Fruit fly (Drosophila melanogaster) whole organism, pupa: Measurements from ENCODE around the gene Ire1.

ENCODE experiments used
- CG10348 ChIP-seq: fragments of 200-800 bp; sonication (Bioruptor generic); IDR thresholded peaks from 2 replicates; pipeline ENCODE4 v1.3.6; 2022; ENCODE audit warnings: missing biosample characterization, missing genetic modification characterization
- CG12605 ChIP-seq: fragments of 200-800 bp; sonication (Bioruptor generic); IDR thresholded peaks from 2 replicates; pipeline ENCODE4 v1.3.6; 2022; ENCODE audit warnings: missing biosample characterization, missing genetic modification characterization
- CG13204 ChIP-seq: fragments of 200-800 bp; sonication (Bioruptor generic); optimal IDR thresholded peaks from 2 replicates; lab custom pipeline; 2018; ENCODE audit warnings: missing biosample characterization, mild to moderate bottlenecking, missing genetic modification characterization, moderate library complexity
- CG14655 ChIP-seq: fragments of 200-800 bp; sonication (Bioruptor generic); optimal IDR thresholded peaks from 3 replicates; lab custom pipeline; 2017; ENCODE audit warnings: mild to moderate bottlenecking, missing biosample characterization, missing genetic modification reagents, missing genetic modification characterization
- CG15710 ChIP-seq: fragments of 200-800 bp; sonication (Bioruptor generic); optimal IDR thresholded peaks from 2 replicates; lab custom pipeline; 2018; ENCODE audit warnings: missing biosample characterization, mild to moderate bottlenecking, missing genetic modification characterization, moderate library complexity
- CG17806 ChIP-seq: fragments of 200-800 bp; sonication (Bioruptor generic); optimal IDR thresholded peaks from 2 replicates; lab custom pipeline; 2018; ENCODE audit warnings: missing biosample characterization, mild to moderate bottlenecking, missing genetic modification characterization, moderate library complexity
- CG32121 ChIP-seq: fragments of 200-800 bp; sonication (Bioruptor generic); IDR thresholded peaks from 2 replicates; pipeline ENCODE4 v1.3.6; 2022; ENCODE audit warnings: missing biosample characterization, missing genetic modification characterization
- CG34367 ChIP-seq: fragments of 200-800 bp; sonication (Bioruptor generic); optimal IDR thresholded peaks from 2 replicates; lab custom pipeline; 2018; ENCODE audit warnings: missing biosample characterization, mild to moderate bottlenecking, missing genetic modification characterization
- CG4496 ChIP-seq: fragments of 200-800 bp; sonication (Bioruptor generic); IDR thresholded peaks from 3 replicates; pipeline ENCODE4 v1.3.6; 2022; ENCODE audit warnings: missing biosample characterization, missing genetic modification characterization
- CG8159 ChIP-seq: fragments of 200-800 bp; sonication (Bioruptor generic); optimal IDR thresholded peaks from 3 replicates; lab custom pipeline; 2018; ENCODE audit warnings: missing biosample characterization, mild to moderate bottlenecking, missing genetic modification characterization, moderate library complexity
- CG8301 ChIP-seq: fragments of 200-800 bp; sonication (Bioruptor generic); optimal IDR thresholded peaks from 2 replicates; lab custom pipeline; 2018; ENCODE audit warnings: missing biosample characterization, mild to moderate bottlenecking, missing genetic modification characterization
- CG9948 ChIP-seq: fragments of 200-800 bp; sonication (Bioruptor generic); optimal IDR thresholded peaks from 2 replicates; lab custom pipeline; 2018; ENCODE audit warnings: missing biosample characterization, mild to moderate bottlenecking, missing genetic modification characterization, moderate library complexity
- D1 ChIP-seq: fragments of 200-800 bp; sonication (Bioruptor generic); optimal IDR thresholded peaks from 2 replicates; lab custom pipeline; 2018; ENCODE audit warnings: missing biosample characterization, mild to moderate bottlenecking, missing genetic modification characterization, moderate library complexity
- EcR ChIP-seq: fragments of 200-800 bp; sonication (Bioruptor generic); optimal IDR thresholded peaks from 3 replicates; lab custom pipeline; 2019; ENCODE audit warnings: missing biosample characterization, missing genetic modification characterization, mild to moderate bottlenecking, moderate library complexity, missing genetic modification reagents
- Ets98B ChIP-seq: fragments of 200-800 bp; sonication (Bioruptor generic); IDR thresholded peaks from 2 replicates; pipeline ENCODE4 v1.3.6; 2022; ENCODE audit warnings: missing biosample characterization, missing genetic modification characterization
- Pif1A ChIP-seq: fragments of 200-800 bp; sonication (Bioruptor generic); optimal IDR thresholded peaks from 3 replicates; lab custom pipeline; 2016; ENCODE audit warnings: missing biosample characterization, missing genetic modification characterization
- Pif1B ChIP-seq: fragments of 200-800 bp; sonication (Bioruptor generic); optimal IDR thresholded peaks from 3 replicates; lab custom pipeline; 2016; ENCODE audit warnings: missing biosample characterization, missing genetic modification characterization
- Snoo ChIP-seq: fragments of 200-800 bp; sonication (Bioruptor generic); optimal IDR thresholded peaks from 3 replicates; lab custom pipeline; 2017; ENCODE audit warnings: missing biosample characterization, mild to moderate bottlenecking, missing genetic modification characterization, inconsistent platforms
- fd96Ca ChIP-seq: fragments of 200-800 bp; sonication (Bioruptor generic); IDR thresholded peaks from 3 replicates; pipeline ENCODE4 v1.3.6; 2022; ENCODE audit warnings: missing biosample characterization, missing genetic modification characterization
- gl ChIP-seq: fragments of 200-800 bp; sonication (Bioruptor generic); optimal IDR thresholded peaks from 2 replicates; lab custom pipeline; 2018; ENCODE audit warnings: missing biosample characterization, mild to moderate bottlenecking, missing genetic modification characterization
- rn ChIP-seq: fragments of 200-800 bp; sonication (Bioruptor generic); IDR thresholded peaks from 2 replicates; pipeline ENCODE4 v1.3.6; 2022; ENCODE audit warnings: missing biosample characterization, missing genetic modification characterization

Gene Ire1

dm6 chr3R:19838925-19839601 lies 22.0 kb downstream of the Ire1 start:
- TF ChIP-seq CG12605 (GFP tag; lab: Robert Waterston, UW) (no peak), gl (tag; lab: Kevin White, UChicago) (no peak), CG8159 (tag; lab: Kevin White, UChicago) (no peak), CG9948 (tag; lab: Kevin White, UChicago) (no peak), CG32121 (GFP tag; lab: Robert Waterston, UW) (no peak), rn (no peak), Snoo (tag; lab: Kevin White, UChicago) (no peak), CG4496 (GFP tag; lab: Robert Waterston, UW) (no peak), CG13204 (GFP tag; lab: Kevin White, UChicago) (no peak), Pif1B (GFP tag; lab: Kevin White, UChicago) (no peak), CG15710 (tag; lab: Kevin White, UChicago) (no peak), CG17806 (tag; lab: Kevin White, UChicago) (no peak), D1 (no peak), CG10348 (GFP tag; lab: Robert Waterston, UW) (no peak), CG14655 (no peak), fd96Ca (GFP tag; lab: Robert Waterston, UW) (no peak), CG34367 (tag; lab: Kevin White, UChicago) (no peak), EcR (GFP tag; lab: Kevin White, UChicago) (no peak)

dm6 chr3R:19836687-19837086 lies 24.4 kb downstream of the Ire1 start, which contains the start of gene bnl:
bnl (minus strand) TSS chr3R:19836817.
- TF ChIP-seq EcR (GFP tag; lab: Kevin White, UChicago) (no peak), fd96Ca (GFP tag; lab: Robert Waterston, UW) (no peak; the same call in 2 of the 3 replicates), CG14655 (peak; percentile 36), Pif1A (peak; percentile 56), CG34367 (tag; lab: Kevin White, UChicago) (peak; percentile 18), CG32121 (GFP tag; lab: Robert Waterston, UW) (peak; percentile 75), CG15710 (tag; lab: Kevin White, UChicago) (no peak), Snoo (tag; lab: Kevin White, UChicago) (peak; percentile 13), Pif1B (GFP tag; lab: Kevin White, UChicago) (peak; percentile 67), CG10348 (GFP tag; lab: Robert Waterston, UW) (no peak), Ets98B (peak; percentile 75), CG12605 (GFP tag; lab: Robert Waterston, UW) (peak; percentile 80), CG4496 (GFP tag; lab: Robert Waterston, UW) (peak; percentile 84), CG8301 (peak; percentile 28)

dm6 chr3R:19834982-19835381 lies 26.1 kb downstream of the Ire1 start:
- TF ChIP-seq CG15710 (tag; lab: Kevin White, UChicago) (no peak), fd96Ca (GFP tag; lab: Robert Waterston, UW) (no peak), Pif1B (GFP tag; lab: Kevin White, UChicago) (no peak), Pif1A (no peak), rn (no peak), Ets98B (no peak), CG17806 (tag; lab: Kevin White, UChicago) (no peak), EcR (GFP tag; lab: Kevin White, UChicago) (no peak), gl (tag; lab: Kevin White, UChicago) (no peak), D1 (no peak), CG9948 (tag; lab: Kevin White, UChicago) (no peak), CG34367 (tag; lab: Kevin White, UChicago) (no peak)
- TF ChIP-seq, all 21 proteins: peak for 0

DNA sequence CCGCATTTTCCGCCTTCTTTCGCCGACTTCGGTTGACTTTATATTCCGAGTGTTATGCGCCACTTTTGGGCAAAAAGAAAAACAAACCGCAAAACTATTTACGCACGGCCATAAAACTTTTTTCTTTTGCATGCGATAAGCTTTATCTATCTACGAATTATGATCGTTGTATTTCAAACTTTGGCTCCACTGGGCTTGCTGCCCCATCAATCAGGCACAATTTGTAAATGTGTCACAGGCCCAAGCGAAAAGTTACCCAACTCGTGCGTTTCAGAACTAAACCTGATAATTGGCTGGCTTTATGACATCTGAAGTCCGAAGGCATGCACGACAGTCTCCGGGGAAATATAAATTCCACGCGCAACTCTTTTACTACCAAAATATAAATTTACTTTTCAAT lies 27.1 kb downstream of the Ire1 start:
- TF ChIP-seq CG8301 (no peak), rn (no peak), CG17806 (tag; lab: Kevin White, UChicago) (no peak), CG15710 (tag; lab: Kevin White, UChicago) (no peak), CG12605 (GFP tag; lab: Robert Waterston, UW) (no peak), CG34367 (tag; lab: Kevin White, UChicago) (no peak), D1 (no peak), CG14655 (no peak), CG32121 (GFP tag; lab: Robert Waterston, UW) (no peak), Ets98B (no peak), gl (tag; lab: Kevin White, UChicago) (no peak), CG10348 (GFP tag; lab: Robert Waterston, UW) (no peak), Pif1A (no peak)

DNA sequence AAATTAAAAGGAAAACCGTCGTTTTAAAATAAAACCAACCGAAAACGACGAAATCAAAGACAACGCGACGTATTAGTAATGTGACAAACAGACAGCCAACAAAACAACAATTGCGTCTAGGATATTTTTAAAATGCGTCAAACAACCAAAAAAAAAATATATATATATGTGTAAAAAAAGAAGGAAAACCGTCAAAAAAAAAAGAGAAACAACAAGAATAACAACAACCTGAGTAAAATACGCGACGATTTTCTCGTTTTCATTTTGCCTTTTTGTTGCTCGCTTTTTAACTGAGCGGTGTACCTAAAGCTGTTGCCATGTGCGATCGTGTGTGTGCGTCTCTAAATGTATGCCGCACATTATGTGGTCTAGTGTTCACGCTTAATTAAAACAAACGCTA lies 27.5 kb downstream of the Ire1 start:
- TF ChIP-seq CG32121 (GFP tag; lab: Robert Waterston, UW): peak; percentile 85
- TF ChIP-seq fd96Ca (GFP tag; lab: Robert Waterston, UW): peak; percentile 45; the same call in 1 of the 3 replicates
- no peak for TF ChIP-seq D1
- peak; percentile 65; the same call in 1 of the 2 replicates for TF ChIP-seq Ets98B
- no peak for TF ChIP-seq Pif1A
- no peak for TF ChIP-seq CG34367 (tag; lab: Kevin White, UChicago)
- TF ChIP-seq EcR (GFP tag; lab: Kevin White, UChicago): no peak
- peak; percentile 79 for TF ChIP-seq CG4496 (GFP tag; lab: Robert Waterston, UW)
- TF ChIP-seq CG14655: peak; percentile 34
- peak; percentile 42; the same call in 1 of the 2 replicates for TF ChIP-seq CG12605 (GFP tag; lab: Robert Waterston, UW)
- no peak for TF ChIP-seq CG9948 (tag; lab: Kevin White, UChicago)
- TF ChIP-seq Snoo (tag; lab: Kevin White, UChicago): no peak

- TF ChIP-seq CG32121 (GFP tag; lab: Robert Waterston, UW): no peak
- TF ChIP-seq CG13204 (GFP tag; lab: Kevin White, UChicago): no peak
- no peak for TF ChIP-seq D1
- no peak for TF ChIP-seq gl (tag; lab: Kevin White, UChicago)
- no peak for TF ChIP-seq CG14655
- no peak for TF ChIP-seq CG9948 (tag; lab: Kevin White, UChicago)
- TF ChIP-seq rn: no peak
- TF ChIP-seq CG34367 (tag; lab: Kevin White, UChicago): no peak
- TF ChIP-seq CG10348 (GFP tag; lab: Robert Waterston, UW): no peak
- TF ChIP-seq CG4496 (GFP tag; lab: Robert Waterston, UW): no peak
These were observed 30.1 kb downstream of the Ire1 start for dm6 chr3R:19830973-19831372.
